Fruit fly (Drosophila melanogaster) whole organism, wandering third instar larva: ENCODE data around the gene mRpL48.

Experiments used
- Abd-B ChIP-seq: fragments of >200 bp; optimal IDR thresholded peaks from 2 replicates; lab custom pipeline; 2017; ENCODE audit warnings: missing biosample characterization, missing genetic modification characterization
- CG32264 ChIP-seq: fragments of 200-800 bp; sonication (Bioruptor generic); optimal IDR thresholded peaks from 2 replicates; lab custom pipeline; 2016; ENCODE audit warnings: missing biosample characterization, missing genetic modification characterization
- CG9705 ChIP-seq: fragments of 200-800 bp; sonication (Bioruptor generic); optimal IDR thresholded peaks from 2 replicates; lab custom pipeline; 2018; ENCODE audit warnings: missing biosample characterization, mild to moderate bottlenecking, missing genetic modification characterization
- CrebA ChIP-seq: fragments of 200-800 bp; sonication (Bioruptor generic); optimal IDR thresholded peaks from 2 replicates; lab custom pipeline; 2016; ENCODE audit warnings: missing biosample characterization, mild to moderate bottlenecking, missing genetic modification characterization, borderline replicate concordance
- Dfd ChIP-seq: fragments of >200 bp; optimal IDR thresholded peaks from 2 replicates; lab custom pipeline; 2017; ENCODE audit warnings: missing biosample characterization, missing genetic modification characterization
- Dif ChIP-seq: fragments of 200-275, 200-300 bp; sonication (Bioruptor generic); optimal IDR thresholded peaks from 2 replicates; lab custom pipeline; 2018; ENCODE audit warnings: missing biosample characterization, missing genetic modification characterization; ENCODE audit not compliant: partially characterized antibody
- GATAd ChIP-seq: sonication (Bioruptor generic); optimal IDR thresholded peaks from 2 replicates; lab custom pipeline; 2016; ENCODE audit warnings: missing biosample characterization, missing genetic modification characterization
- HLH106 ChIP-seq: fragments of 200-800 bp; optimal IDR thresholded peaks from 3 replicates; lab custom pipeline; 2019; ENCODE audit warnings: missing biosample characterization, mild to moderate bottlenecking, missing genetic modification characterization, moderate library complexity
- Hnf4 ChIP-seq: fragments of 200-800 bp; sonication (Bioruptor generic); optimal IDR thresholded peaks from 2 replicates; lab custom pipeline; 2016; ENCODE audit warnings: missing biosample characterization, mild to moderate bottlenecking, missing genetic modification characterization
- Hr78 ChIP-seq: fragments of >200 bp; optimal IDR thresholded peaks from 2 replicates; lab custom pipeline; 2017; ENCODE audit warnings: missing biosample characterization, missing genetic modification characterization
- Hr83 ChIP-seq: fragments of 200-300 bp; sonication (Bioruptor generic); optimal IDR thresholded peaks from 2 replicates; lab custom pipeline; 2016; ENCODE audit warnings: missing biosample characterization, mild to moderate bottlenecking, missing genetic modification characterization, moderate library complexity; ENCODE audit not compliant: poor library complexity, severe bottlenecking
- Jra ChIP-seq: sonication (Bioruptor generic); optimal IDR thresholded peaks from 2 replicates; lab custom pipeline; 2016; ENCODE audit warnings: missing biosample characterization, missing genetic modification characterization
- Mio ChIP-seq: sonication (Bioruptor generic); optimal IDR thresholded peaks from 2 replicates; lab custom pipeline; 2016; ENCODE audit warnings: missing biosample characterization, missing genetic modification characterization
- Myc ChIP-seq: fragments of >200 bp; optimal IDR thresholded peaks from 2 replicates; lab custom pipeline; 2017
- N ChIP-seq: fragments of >200 bp; optimal IDR thresholded peaks from 2 replicates; lab custom pipeline; 2018; ENCODE audit warnings: missing biosample characterization, missing external identifiers, missing genetic modification characterization
- OdsH ChIP-seq: fragments of 200-800 bp; sonication (Bioruptor generic); optimal IDR thresholded peaks from 2 replicates; lab custom pipeline; 2016; ENCODE audit warnings: missing biosample characterization, mild to moderate bottlenecking, missing genetic modification characterization
- Rel ChIP-seq, 2 experiments: fragments of 200-800 bp; sonication (Bioruptor generic) in 1 of 2; optimal IDR thresholded peaks; 2 replicates in 1 of 2; 3 replicates in 1 of 2; lab custom pipeline; 2016 to 2019; ENCODE audit warnings: mild to moderate bottlenecking in 2 of 2, missing biosample characterization in 2 of 2, missing genetic modification characterization in 2 of 2, moderate library complexity in 1 of 2
- Sp1 ChIP-seq: fragments of 200-800 bp; sonication (Bioruptor generic); optimal IDR thresholded peaks from 3 replicates; lab custom pipeline; 2019; ENCODE audit warnings: missing biosample characterization, mild to moderate bottlenecking, missing genetic modification characterization, moderate library complexity
- Vsx2 ChIP-seq: fragments of 200-300, 225-300 bp; sonication (Bioruptor generic); optimal IDR thresholded peaks from 2 replicates; lab custom pipeline; 2018; ENCODE audit warnings: missing biosample characterization, missing genetic modification characterization; ENCODE audit not compliant: partially characterized antibody
- br ChIP-seq: fragments of 200-800 bp; sonication (Bioruptor generic); optimal IDR thresholded peaks from 2 replicates; lab custom pipeline; 2016; ENCODE audit warnings: missing biosample characterization, missing genetic modification characterization
- brk ChIP-seq: fragments of 200-800 bp; sonication (Bioruptor generic); optimal IDR thresholded peaks from 2 replicates; lab custom pipeline; 2016; ENCODE audit warnings: missing biosample characterization, mild to moderate bottlenecking, missing genetic modification characterization
- dl ChIP-seq, 2 experiments: fragments of 175-275, 200-275 bp in 1 of 2; fragments of 200-275 bp in 1 of 2; sonication (Bioruptor generic); optimal IDR thresholded peaks; lab custom pipeline; 2018; ENCODE audit warnings: mild to moderate bottlenecking in 2 of 2, missing biosample characterization in 2 of 2, missing genetic modification characterization in 2 of 2, moderate library complexity in 2 of 2; ENCODE audit not compliant: partially characterized antibody in 2 of 2, insufficient read depth in 1 of 2
- dmrt93B ChIP-seq: fragments of 200-800 bp; sonication (Bioruptor generic); optimal IDR thresholded peaks from 2 replicates; lab custom pipeline; 2018; ENCODE audit warnings: missing biosample characterization, mild to moderate bottlenecking, missing genetic modification characterization
- dsf ChIP-seq: sonication (Bioruptor generic); optimal IDR thresholded peaks from 2 replicates; lab custom pipeline; 2016; ENCODE audit warnings: missing biosample characterization, missing genetic modification characterization, borderline replicate concordance
- ey ChIP-seq: fragments of 200-800 bp; sonication (Bioruptor generic); optimal IDR thresholded peaks from 2 replicates; lab custom pipeline; 2016; ENCODE audit warnings: missing biosample characterization, missing genetic modification characterization
- foxo ChIP-seq, 2 experiments: fragments of 200-800 bp; sonication (Bioruptor generic); optimal IDR thresholded peaks; 2 replicates in 1 of 2; 3 replicates in 1 of 2; lab custom pipeline; 2016 to 2017; ENCODE audit warnings: missing biosample characterization in 2 of 2, missing genetic modification characterization in 2 of 2
- fru ChIP-seq: fragments of 200-800 bp; sonication (Bioruptor generic); optimal IDR thresholded peaks from 3 replicates; lab custom pipeline; 2016; ENCODE audit warnings: missing biosample characterization, mild to moderate bottlenecking, missing genetic modification characterization
- h ChIP-seq: fragments of 200-800 bp; sonication (Bioruptor generic); optimal IDR thresholded peaks from 3 replicates; lab custom pipeline; 2016; ENCODE audit warnings: missing biosample characterization, mild to moderate bottlenecking, missing genetic modification characterization
- jim ChIP-seq: fragments of 175-275, 200-325 bp; sonication (Bioruptor generic); optimal IDR thresholded peaks from 2 replicates; lab custom pipeline; 2016; ENCODE audit warnings: missing biosample characterization, mild to moderate bottlenecking, missing genetic modification characterization
- lola ChIP-seq: fragments of >200 bp; optimal IDR thresholded peaks from 2 replicates; lab custom pipeline; 2017; ENCODE audit warnings: missing biosample characterization, missing genetic modification characterization
- pan ChIP-seq: fragments of >200 bp; optimal IDR thresholded peaks from 2 replicates; lab custom pipeline; 2017
- psq ChIP-seq: fragments of 200-800 bp; sonication (Bioruptor generic); optimal IDR thresholded peaks from 3 replicates; lab custom pipeline; 2017; ENCODE audit warnings: missing biosample characterization, mild to moderate bottlenecking, missing genetic modification characterization, moderate library complexity
- rgr ChIP-seq: fragments of 200-800 bp; sonication (Bioruptor generic); optimal IDR thresholded peaks from 3 replicates; lab custom pipeline; 2016; ENCODE audit warnings: missing biosample characterization, mild to moderate bottlenecking, missing genetic modification characterization
- sage ChIP-seq: fragments of 200-800 bp; sonication (Bioruptor generic); optimal IDR thresholded peaks from 2 replicates; lab custom pipeline; 2016; ENCODE audit warnings: missing biosample characterization, mild to moderate bottlenecking, missing genetic modification characterization
- sv ChIP-seq: fragments of 200-800 bp; sonication (Bioruptor generic); optimal IDR thresholded peaks from 3 replicates; lab custom pipeline; 2016; ENCODE audit warnings: missing biosample characterization, missing genetic modification characterization
- tai ChIP-seq: sonication (Bioruptor generic); optimal IDR thresholded peaks from 2 replicates; lab custom pipeline; 2016; ENCODE audit warnings: missing biosample characterization, missing genetic modification characterization
- usp ChIP-seq: fragments of >200 bp; optimal IDR thresholded peaks from 2 replicates; lab custom pipeline; 2017; ENCODE audit warnings: missing biosample characterization, missing genetic modification characterization
- woc ChIP-seq: sonication (Bioruptor generic); optimal IDR thresholded peaks from 2 replicates; lab custom pipeline; 2016; ENCODE audit warnings: missing biosample characterization, mild to moderate bottlenecking, missing genetic modification characterization

Gene mRpL48

DNA sequence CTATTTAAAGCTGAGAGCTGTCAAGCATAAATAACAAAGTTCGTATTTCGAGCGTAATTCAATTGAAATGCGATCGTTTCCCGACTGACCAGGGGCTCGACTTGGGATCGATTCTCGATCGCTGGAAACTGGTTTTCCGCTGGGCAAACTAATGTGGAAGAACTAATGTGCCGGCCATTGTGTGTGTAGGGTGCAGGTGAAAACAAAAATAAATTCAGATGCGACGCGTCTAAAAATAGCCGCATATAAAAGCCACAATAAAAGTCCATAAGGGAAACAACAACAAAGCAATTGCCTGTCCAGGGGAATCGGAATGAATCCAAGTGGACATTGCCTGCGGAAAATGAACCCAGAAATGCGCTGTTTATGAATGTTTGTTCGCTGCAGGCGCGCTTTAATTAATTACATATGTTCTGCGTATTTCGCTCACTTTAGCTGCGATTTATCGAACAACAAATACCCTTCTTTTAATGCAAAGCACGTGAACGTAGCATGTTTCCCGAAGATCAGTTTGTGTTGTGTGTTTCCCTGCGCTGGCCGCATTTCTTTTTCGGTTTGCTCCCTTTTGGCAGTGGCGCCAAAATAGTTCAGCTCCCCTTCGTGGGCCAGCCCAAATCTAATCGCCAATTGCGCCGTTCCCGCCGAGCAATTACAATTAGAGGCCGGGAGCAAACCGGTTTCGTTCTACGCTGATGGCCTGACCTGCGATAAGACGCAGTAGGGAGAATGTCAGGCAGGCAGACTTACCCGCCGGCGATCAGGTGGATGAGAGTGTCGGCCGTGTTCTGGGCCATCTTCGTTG, 13.1 kb downstream of the mRpL48 start (continued):
- TF ChIP-seq rgr (GFP tag; lab: Kevin White, UChicago) (no peak), dl (GFP tag; optimal IDR thresholded peaks at IDR 0.05; lab: Kevin White, UChicago; ENCODE audit: insufficient read depth in 1 of 2, partially characterized antibody in 2 of 2) (no peak), Abd-B (GFP tag; lab: Kevin White, UChicago) (no peak), Vsx2 (no peak), CG9705 (GFP tag; lab: Kevin White, UChicago) (no peak), woc (GFP tag; lab: Kevin White, UChicago) (peak; percentile 56), Mio (GFP tag; lab: Kevin White, UChicago) (no peak), CG32264 (no peak), Hnf4 (no peak), jim (no peak), tai (GFP tag; lab: Kevin White, UChicago) (no peak), HLH106 (tag; lab: Kevin White, UChicago) (no peak), brk (no peak), h (GFP tag; lab: Kevin White, UChicago) (peak; percentile 9), Myc (lab: Kevin White, UChicago) (no peak)

DNA sequence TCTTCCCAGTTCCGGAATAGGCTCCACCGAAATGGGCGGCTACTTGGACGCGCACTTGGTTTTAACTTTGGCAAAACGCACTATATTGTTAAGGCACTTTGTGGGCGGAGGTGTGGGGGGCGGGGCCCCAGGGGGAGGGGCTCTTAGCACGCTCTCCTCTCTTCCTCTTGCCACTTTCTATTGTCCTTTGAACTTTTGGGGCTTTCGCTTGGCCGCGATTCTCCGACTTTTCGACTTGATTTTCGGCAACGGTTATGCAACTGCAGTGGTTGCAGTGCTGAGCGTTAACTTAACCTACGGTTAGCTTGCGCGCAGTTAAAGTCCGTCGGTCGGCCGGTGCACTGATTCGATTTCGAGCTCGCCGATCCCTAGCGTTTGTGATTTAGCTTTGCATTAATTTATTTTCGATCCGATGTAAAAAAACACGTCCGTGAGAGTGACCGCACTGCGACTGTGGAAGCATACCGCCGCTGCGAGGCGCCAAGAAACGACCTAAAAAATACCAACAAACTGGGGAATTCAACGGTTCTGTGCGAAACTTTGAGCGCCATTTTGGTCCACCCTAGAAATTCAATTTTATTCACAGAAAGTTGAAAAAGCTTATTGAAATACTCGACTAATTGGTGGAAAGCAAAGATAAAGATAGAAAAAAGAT, 13.8 kb downstream of the mRpL48 start, which contains the start of gene Rim2:
TSS of gene Rim2 (minus strand) at position 452 of the 655 bp plus-strand sequence.
- TF ChIP-seq br (GFP tag; lab: Kevin White, UChicago) (no peak), rgr (GFP tag; lab: Kevin White, UChicago) (peak; percentile 45), CG32264 (no peak), dsf (GFP tag; lab: Kevin White, UChicago) (no peak), ey (no peak), fru (GFP tag; lab: Kevin White, UChicago) (no peak), Hnf4 (no peak), Jra (GFP tag; lab: Kevin White, UChicago) (no peak), HLH106 (tag; lab: Kevin White, UChicago) (peak; percentile 16), Vsx2 (no peak), Myc (lab: Kevin White, UChicago) (peak; percentile 10), dl (GFP tag; optimal IDR thresholded peaks at IDR 0.05; lab: Kevin White, UChicago; ENCODE audit: insufficient read depth in 1 of 2, partially characterized antibody in 2 of 2) (no peak), foxo (GFP tag; optimal IDR thresholded peaks at IDR 0.05; lab: Kevin White, UChicago) (peak in 1 of 2 experiments; percentile 15), woc (GFP tag; lab: Kevin White, UChicago) (no peak), OdsH (GFP tag; lab: Kevin White, UChicago) (no peak), pan (lab: Kevin White, UChicago) (no peak), Dif (GFP tag; lab: Kevin White, UChicago) (no peak), dmrt93B (GFP tag; lab: Kevin White, UChicago) (no peak), tai (GFP tag; lab: Kevin White, UChicago) (no peak), Rel (GFP tag; optimal IDR thresholded peaks at IDR 0.05; lab: Kevin White, UChicago) (no peak), Rel (tag; optimal IDR thresholded peaks at IDR 0.05; lab: Kevin White, UChicago) (peak; percentile 87), lola (GFP tag; lab: Kevin White, UChicago) (no peak), Dfd (GFP tag; lab: Kevin White, UChicago) (no peak), usp (no peak), Sp1 (GFP tag; lab: Kevin White, UChicago) (peak; percentile 53), GATAd (GFP tag; lab: Kevin White, UChicago) (no peak), psq (GFP tag; lab: Kevin White, UChicago) (no peak), jim (no peak), Hr83 (GFP tag; lab: Kevin White, UChicago) (no peak), Abd-B (GFP tag; lab: Kevin White, UChicago) (no peak), N (GFP tag; lab: Kevin White, UChicago) (no peak), sage (GFP tag; lab: Kevin White, UChicago) (no peak), h (GFP tag; lab: Kevin White, UChicago) (peak; percentile 17), CrebA (no peak), CG9705 (GFP tag; lab: Kevin White, UChicago) (no peak), Hr78 (GFP tag; lab: Kevin White, UChicago) (no peak), sv (GFP tag; lab: Kevin White, UChicago) (no peak), brk (peak; percentile 44), Mio (GFP tag; lab: Kevin White, UChicago) (no peak)
